Worm (Caenorhabditis elegans) whole organism, early embryonic: Measurements from ENCODE around the gene spp-31.

Experiments
- B0310.2 ChIP-seq: sonication (generic microtip); optimal IDR thresholded peaks from 2 replicates; lab custom pipeline; 2016; ENCODE audit warnings: mild to moderate bottlenecking, missing genetic modification characterization, missing compliant biosample characterization
- F13C5.2 ChIP-seq: sonication (generic microtip); optimal IDR thresholded peaks from 2 replicates; lab custom pipeline; 2017; ENCODE audit warnings: mild to moderate bottlenecking, missing genetic modification characterization, inconsistent platforms, missing compliant biosample characterization
- aly-1 ChIP-seq: sonication (generic microtip); optimal IDR thresholded peaks from 2 replicates; lab custom pipeline; 2016; ENCODE audit warnings: missing genetic modification characterization, missing compliant biosample characterization
- ama-1 ChIP-seq: fragments of 150-350 bp; optimal IDR thresholded peaks from 2 replicates; lab custom pipeline; 2014
- ceh-13 ChIP-seq: fragments of 200-800 bp; sonication (Bioruptor generic); optimal IDR thresholded peaks from 2 replicates; lab custom pipeline; 2018; ENCODE audit warnings: mild to moderate bottlenecking, missing genetic modification characterization, missing compliant biosample characterization
- ceh-36 ChIP-seq: sonication (generic microtip); optimal IDR thresholded peaks from 2 replicates; lab custom pipeline; 2016; ENCODE audit warnings: missing genetic modification characterization, inconsistent platforms, missing compliant biosample characterization
- ets-7 ChIP-seq: sonication (generic microtip); optimal IDR thresholded peaks from 2 replicates; lab custom pipeline; 2016; ENCODE audit warnings: missing genotype, missing genetic modification characterization, missing compliant biosample characterization
- flt-1 ChIP-seq: fragments of 200-800 bp; sonication (Bioruptor generic); IDR thresholded peaks from 2 replicates; pipeline ENCODE4 v1.3.6; 2022; ENCODE audit warnings: missing genetic modification characterization, missing compliant biosample characterization
- hmbx-1 ChIP-seq: sonication (generic microtip); optimal IDR thresholded peaks from 2 replicates; lab custom pipeline; 2016; ENCODE audit warnings: mild to moderate bottlenecking, missing genetic modification characterization, missing compliant biosample characterization
- hmg-4 ChIP-seq: fragments of 200-800 bp; sonication (Bioruptor generic); optimal IDR thresholded peaks from 2 replicates; lab custom pipeline; 2018; ENCODE audit warnings: mild to moderate bottlenecking, missing genetic modification characterization, missing compliant biosample characterization
- hnd-1 ChIP-seq: sonication (generic microtip); optimal IDR thresholded peaks from 2 replicates; lab custom pipeline; 2016; ENCODE audit warnings: missing genetic modification characterization, missing compliant biosample characterization
- pes-1 ChIP-seq: fragments of 200-800 bp; sonication (Bioruptor generic); IDR thresholded peaks from 2 replicates; pipeline ENCODE4 v1.3.6; 2022; ENCODE audit warnings: missing genetic modification reagents, missing genetic modification characterization, missing compliant biosample characterization
- scrt-1 ChIP-seq: fragments of 200-800 bp; sonication (Bioruptor generic); IDR thresholded peaks from 2 replicates; pipeline ENCODE4 v1.3.6; 2022; ENCODE audit warnings: missing genetic modification characterization, missing compliant biosample characterization
- sea-1 ChIP-seq: fragments of 200-800 bp; sonication (Bioruptor generic); conservative IDR thresholded peaks from 2 replicates; pipeline ENCODE4 v1.3.6; 2022; ENCODE audit warnings: missing genetic modification characterization, missing compliant biosample characterization
- tbx-11 ChIP-seq: fragments of 200-800 bp; sonication (Bioruptor generic); IDR thresholded peaks from 2 replicates; pipeline ENCODE4 v1.3.6; 2022; ENCODE audit warnings: missing genetic modification characterization, missing compliant biosample characterization
- tbx-37 ChIP-seq: fragments of 200-800 bp; sonication (Bioruptor generic); conservative IDR thresholded peaks from 2 replicates; pipeline ENCODE4 v1.3.6; 2022; ENCODE audit warnings: missing genetic modification reagents, missing genetic modification characterization, missing compliant biosample characterization
- tra-4 ChIP-seq: sonication (generic microtip); optimal IDR thresholded peaks from 2 replicates; lab custom pipeline; 2017; ENCODE audit warnings: missing genetic modification characterization, missing compliant biosample characterization

Gene spp-31

ce11 chrIV:1455006-1455405 lies 48.6 kb downstream of the spp-31 start:
- TF ChIP-seq scrt-1 (GFP tag; lab: Robert Waterston, UW) (no peak), ets-7 (tag; lab: Kevin White, UChicago) (no peak), ama-1 (lab: Kevin White, UChicago) (no peak), flt-1 (GFP tag; lab: Robert Waterston, UW) (no peak), tra-4 (tag; lab: Kevin White, UChicago) (no peak), pes-1 (GFP tag; lab: Robert Waterston, UW) (no peak), hmbx-1 (no peak), B0310.2 (tag; lab: Kevin White, UChicago) (no peak), sea-1 (GFP tag; lab: Robert Waterston, UW) (no peak), hmg-4 (GFP tag; lab: Kevin White, UChicago) (no peak), tbx-37 (no peak), F13C5.2 (no peak), aly-1 (tag; lab: Kevin White, UChicago) (no peak), ceh-13 (no peak), tbx-11 (GFP tag; lab: Robert Waterston, UW) (no peak), hnd-1 (tag; lab: Kevin White, UChicago) (no peak), ceh-36 (tag; lab: Kevin White, UChicago) (no peak)

ce11 chrIV:1456775-1457174 lies 50.4 kb downstream of the spp-31 start, which contains the start of gene nadk-1:
nadk-1 (plus strand) TSS chrIV:1457075.
- TF ChIP-seq ets-7 (tag; lab: Kevin White, UChicago), result no peak
- no peak for TF ChIP-seq scrt-1 (GFP tag; lab: Robert Waterston, UW)
- no peak for TF ChIP-seq ama-1 (lab: Kevin White, UChicago)
- TF ChIP-seq F13C5.2, result no peak
- TF ChIP-seq ceh-36 (tag; lab: Kevin White, UChicago), result no peak
- TF ChIP-seq hmbx-1, result no peak
- no peak for TF ChIP-seq flt-1 (GFP tag; lab: Robert Waterston, UW)
- no peak for TF ChIP-seq sea-1 (GFP tag; lab: Robert Waterston, UW)
- no peak for TF ChIP-seq tra-4 (tag; lab: Kevin White, UChicago)
- TF ChIP-seq B0310.2 (tag; lab: Kevin White, UChicago), result no peak
- no peak for TF ChIP-seq pes-1 (GFP tag; lab: Robert Waterston, UW)
- TF ChIP-seq aly-1 (tag; lab: Kevin White, UChicago), result no peak
- no peak for TF ChIP-seq hnd-1 (tag; lab: Kevin White, UChicago)
- TF ChIP-seq ceh-13, result no peak
- no peak for TF ChIP-seq tbx-11 (GFP tag; lab: Robert Waterston, UW)
